Worm (Caenorhabditis elegans): Measurements from ENCODE around the gene Y46G5A.29.

DNA sequence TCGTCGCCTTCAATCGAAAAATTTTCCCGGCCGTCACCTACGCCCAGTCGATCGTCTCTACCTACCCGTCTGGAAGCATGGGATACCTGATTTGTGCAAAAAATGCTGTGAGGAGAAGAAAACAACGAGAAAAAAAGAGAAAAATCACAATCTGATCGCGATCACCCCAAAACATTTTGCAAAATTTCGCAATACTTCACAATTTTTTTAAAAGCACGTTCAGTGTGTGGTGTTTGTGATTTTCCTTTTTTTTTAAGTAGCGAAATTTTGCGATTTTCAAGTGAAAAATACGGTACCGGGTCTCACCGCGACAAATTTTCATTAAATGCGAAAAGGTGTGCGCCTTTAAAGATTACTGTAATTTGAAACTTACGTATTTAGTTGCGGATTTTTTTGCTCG is 46.3 kb upstream of the Y46G5A.29 start:
- TF ChIP-seq ceh-18 (tag; optimal IDR thresholded peaks at IDR 0.05): no peak
- no peak for TF ChIP-seq sox-4 (tag; optimal IDR thresholded peaks at IDR 0.05)
- TF ChIP-seq ceh-31 (tag; optimal IDR thresholded peaks at IDR 0.05): no peak
- TF ChIP-seq unc-86 (tag; optimal IDR thresholded peaks at IDR 0.05): no peak
- no peak for TF ChIP-seq dve-1 (tag; optimal IDR thresholded peaks at IDR 0.05)
- no peak for TF ChIP-seq pax-1 (tag; optimal IDR thresholded peaks at IDR 0.05)
- TF ChIP-seq tbx-2 (tag; optimal IDR thresholded peaks at IDR 0.05): no peak
- TF ChIP-seq sdc-2 (tag; optimal IDR thresholded peaks at IDR 0.05): no peak
- no peak for TF ChIP-seq hlh-30 (tag; optimal IDR thresholded peaks at IDR 0.05; ENCODE audit: insufficient read depth)
- TF ChIP-seq sox-2 (GFP tag; IDR thresholded peaks at IDR 0.05): no peak
- no peak for TF ChIP-seq K02D7.2 (tag; optimal IDR thresholded peaks at IDR 0.05)
- TF ChIP-seq pag-3 (tag; optimal IDR thresholded peaks at IDR 0.05; ENCODE audit: borderline replicate concordance): no peak
- no peak for TF ChIP-seq pqm-1 (tag; optimal IDR thresholded peaks at IDR 0.05)
- no peak for TF ChIP-seq Y22D7AL.16 (tag; optimal IDR thresholded peaks at IDR 0.05)

All from whole organism, late embryonic.